Fruit fly (Drosophila melanogaster) whole organism, wandering third instar larva: ENCODE measurements around the gene CG6972.
A peak's percentile ranks its signal among the peaks of the same experiment; 100 is the strongest.

Experiments
- Abd-B ChIP-seq: fragments of >200 bp; optimal IDR thresholded peaks from 2 replicates; lab custom pipeline; 2017; ENCODE audit warnings: missing biosample characterization, missing genetic modification characterization
- CG32264 ChIP-seq: fragments of 200-800 bp; sonication (Bioruptor generic); optimal IDR thresholded peaks from 2 replicates; lab custom pipeline; 2016; ENCODE audit warnings: missing biosample characterization, missing genetic modification characterization
- CG9705 ChIP-seq: fragments of 200-800 bp; sonication (Bioruptor generic); optimal IDR thresholded peaks from 2 replicates; lab custom pipeline; 2018; ENCODE audit warnings: missing biosample characterization, mild to moderate bottlenecking, missing genetic modification characterization
- Dfd ChIP-seq: fragments of >200 bp; optimal IDR thresholded peaks from 2 replicates; lab custom pipeline; 2017; ENCODE audit warnings: missing biosample characterization, missing genetic modification characterization
- Dif ChIP-seq: fragments of 200-275, 200-300 bp; sonication (Bioruptor generic); optimal IDR thresholded peaks from 2 replicates; lab custom pipeline; 2018; ENCODE audit warnings: missing biosample characterization, missing genetic modification characterization; ENCODE audit not compliant: partially characterized antibody
- Hnf4 ChIP-seq: fragments of 200-800 bp; sonication (Bioruptor generic); optimal IDR thresholded peaks from 2 replicates; lab custom pipeline; 2016; ENCODE audit warnings: missing biosample characterization, mild to moderate bottlenecking, missing genetic modification characterization
- Hr78 ChIP-seq: fragments of >200 bp; optimal IDR thresholded peaks from 2 replicates; lab custom pipeline; 2017; ENCODE audit warnings: missing biosample characterization, missing genetic modification characterization
- Hr83 ChIP-seq: fragments of 200-300 bp; sonication (Bioruptor generic); optimal IDR thresholded peaks from 2 replicates; lab custom pipeline; 2016; ENCODE audit warnings: missing biosample characterization, mild to moderate bottlenecking, missing genetic modification characterization, moderate library complexity; ENCODE audit not compliant: poor library complexity, severe bottlenecking
- Jra ChIP-seq: sonication (Bioruptor generic); optimal IDR thresholded peaks from 2 replicates; lab custom pipeline; 2016; ENCODE audit warnings: missing biosample characterization, missing genetic modification characterization
- Myc ChIP-seq: fragments of >200 bp; optimal IDR thresholded peaks from 2 replicates; lab custom pipeline; 2017
- N ChIP-seq: fragments of >200 bp; optimal IDR thresholded peaks from 2 replicates; lab custom pipeline; 2018; ENCODE audit warnings: missing biosample characterization, missing external identifiers, missing genetic modification characterization
- OdsH ChIP-seq: fragments of 200-800 bp; sonication (Bioruptor generic); optimal IDR thresholded peaks from 2 replicates; lab custom pipeline; 2016; ENCODE audit warnings: missing biosample characterization, mild to moderate bottlenecking, missing genetic modification characterization
- Rel ChIP-seq, 2 experiments: fragments of 200-800 bp; sonication (Bioruptor generic) in 1 of 2; optimal IDR thresholded peaks; 2 replicates in 1 of 2; 3 replicates in 1 of 2; lab custom pipeline; 2016 to 2019; ENCODE audit warnings: mild to moderate bottlenecking in 2 of 2, missing biosample characterization in 2 of 2, missing genetic modification characterization in 2 of 2, moderate library complexity in 1 of 2
- Sp1 ChIP-seq: fragments of 200-800 bp; sonication (Bioruptor generic); optimal IDR thresholded peaks from 3 replicates; lab custom pipeline; 2019; ENCODE audit warnings: missing biosample characterization, mild to moderate bottlenecking, missing genetic modification characterization, moderate library complexity
- Vsx2 ChIP-seq: fragments of 200-300, 225-300 bp; sonication (Bioruptor generic); optimal IDR thresholded peaks from 2 replicates; lab custom pipeline; 2018; ENCODE audit warnings: missing biosample characterization, missing genetic modification characterization; ENCODE audit not compliant: partially characterized antibody
- br ChIP-seq: fragments of 200-800 bp; sonication (Bioruptor generic); optimal IDR thresholded peaks from 2 replicates; lab custom pipeline; 2016; ENCODE audit warnings: missing biosample characterization, missing genetic modification characterization
- brk ChIP-seq: fragments of 200-800 bp; sonication (Bioruptor generic); optimal IDR thresholded peaks from 2 replicates; lab custom pipeline; 2016; ENCODE audit warnings: missing biosample characterization, mild to moderate bottlenecking, missing genetic modification characterization
- dl ChIP-seq, 2 experiments: fragments of 175-275, 200-275 bp in 1 of 2; fragments of 200-275 bp in 1 of 2; sonication (Bioruptor generic); optimal IDR thresholded peaks; lab custom pipeline; 2018; ENCODE audit warnings: mild to moderate bottlenecking in 2 of 2, missing biosample characterization in 2 of 2, missing genetic modification characterization in 2 of 2, moderate library complexity in 2 of 2; ENCODE audit not compliant: partially characterized antibody in 2 of 2, insufficient read depth in 1 of 2
- dmrt93B ChIP-seq: fragments of 200-800 bp; sonication (Bioruptor generic); optimal IDR thresholded peaks from 2 replicates; lab custom pipeline; 2018; ENCODE audit warnings: missing biosample characterization, mild to moderate bottlenecking, missing genetic modification characterization
- dsf ChIP-seq: sonication (Bioruptor generic); optimal IDR thresholded peaks from 2 replicates; lab custom pipeline; 2016; ENCODE audit warnings: missing biosample characterization, missing genetic modification characterization, borderline replicate concordance
- ey ChIP-seq: fragments of 200-800 bp; sonication (Bioruptor generic); optimal IDR thresholded peaks from 2 replicates; lab custom pipeline; 2016; ENCODE audit warnings: missing biosample characterization, missing genetic modification characterization
- fru ChIP-seq: fragments of 200-800 bp; sonication (Bioruptor generic); optimal IDR thresholded peaks from 3 replicates; lab custom pipeline; 2016; ENCODE audit warnings: missing biosample characterization, mild to moderate bottlenecking, missing genetic modification characterization
- h ChIP-seq: fragments of 200-800 bp; sonication (Bioruptor generic); optimal IDR thresholded peaks from 3 replicates; lab custom pipeline; 2016; ENCODE audit warnings: missing biosample characterization, mild to moderate bottlenecking, missing genetic modification characterization
- jim ChIP-seq: fragments of 175-275, 200-325 bp; sonication (Bioruptor generic); optimal IDR thresholded peaks from 2 replicates; lab custom pipeline; 2016; ENCODE audit warnings: missing biosample characterization, mild to moderate bottlenecking, missing genetic modification characterization
- lola ChIP-seq: fragments of >200 bp; optimal IDR thresholded peaks from 2 replicates; lab custom pipeline; 2017; ENCODE audit warnings: missing biosample characterization, missing genetic modification characterization
- pan ChIP-seq: fragments of >200 bp; optimal IDR thresholded peaks from 2 replicates; lab custom pipeline; 2017
- psq ChIP-seq: fragments of 200-800 bp; sonication (Bioruptor generic); optimal IDR thresholded peaks from 3 replicates; lab custom pipeline; 2017; ENCODE audit warnings: missing biosample characterization, mild to moderate bottlenecking, missing genetic modification characterization, moderate library complexity
- rgr ChIP-seq: fragments of 200-800 bp; sonication (Bioruptor generic); optimal IDR thresholded peaks from 3 replicates; lab custom pipeline; 2016; ENCODE audit warnings: missing biosample characterization, mild to moderate bottlenecking, missing genetic modification characterization
- tai ChIP-seq: sonication (Bioruptor generic); optimal IDR thresholded peaks from 2 replicates; lab custom pipeline; 2016; ENCODE audit warnings: missing biosample characterization, missing genetic modification characterization
- usp ChIP-seq: fragments of >200 bp; optimal IDR thresholded peaks from 2 replicates; lab custom pipeline; 2017; ENCODE audit warnings: missing biosample characterization, missing genetic modification characterization
- woc ChIP-seq: sonication (Bioruptor generic); optimal IDR thresholded peaks from 2 replicates; lab custom pipeline; 2016; ENCODE audit warnings: missing biosample characterization, mild to moderate bottlenecking, missing genetic modification characterization

The CG6972 gene

dm6 chr3R:22698208-22698607, 3.6 kb upstream of the CG6972 start, which contains the start of gene Cyp6d4:
TSS of gene Cyp6d4 (plus strand) at chr3R:22698319.
- peak; percentile 25 for TF ChIP-seq Dif
- no peak for TF ChIP-seq Hr83 (GFP tag; lab: Kevin White, UChicago)
- TF ChIP-seq tai (GFP tag; lab: Kevin White, UChicago) = no peak
- TF ChIP-seq CG9705 (GFP tag; lab: Kevin White, UChicago) = no peak
- peak; percentile 65 for TF ChIP-seq fru
- TF ChIP-seq, all 38 proteins: peak for 2

dm6 chr3R:22707178-22707577, 5.4 kb downstream of the CG6972 start, which contains the start of gene CG13842:
TSS of gene CG13842 (minus strand) at chr3R:22707278.
- no peak for TF ChIP-seq N (GFP tag; lab: Kevin White, UChicago)
- no peak for TF ChIP-seq tai (GFP tag; lab: Kevin White, UChicago)

DNA sequence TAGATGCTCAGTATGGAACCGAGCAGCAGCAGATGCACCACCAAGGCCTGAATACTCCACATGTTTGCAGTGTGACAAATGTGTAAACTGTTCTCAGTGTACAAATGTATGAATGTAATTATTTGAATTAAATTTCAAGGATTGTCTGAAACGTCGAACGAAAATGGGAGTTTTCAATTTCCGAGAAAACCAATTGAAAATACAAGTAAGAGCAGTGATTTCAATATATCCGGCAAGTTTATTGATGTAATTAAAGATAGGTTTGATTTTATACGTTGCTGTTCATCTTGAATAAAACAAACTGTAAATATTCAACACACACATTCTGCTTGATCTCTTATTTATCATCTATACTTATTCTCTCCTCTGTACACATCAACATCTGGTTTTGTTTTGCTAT, 8.9 kb downstream of the CG6972 start, which contains the start of gene CG4907:
Gene CG4907, minus strand, starts transcription at position 101 of the 400 bp plus-strand sequence.
- TF ChIP-seq Hr78 (GFP tag; lab: Kevin White, UChicago) = no peak
- no peak for TF ChIP-seq Dfd (GFP tag; lab: Kevin White, UChicago)
- no peak for TF ChIP-seq Myc (lab: Kevin White, UChicago)
- TF ChIP-seq h (GFP tag; lab: Kevin White, UChicago) = no peak
- TF ChIP-seq dl (GFP tag; optimal IDR thresholded peaks at IDR 0.05; lab: Kevin White, UChicago; ENCODE audit: insufficient read depth in 1 of 2, partially characterized antibody in 2 of 2) = no peak
- TF ChIP-seq Rel (GFP tag; optimal IDR thresholded peaks at IDR 0.05; lab: Kevin White, UChicago) = no peak
- TF ChIP-seq Rel (tag; optimal IDR thresholded peaks at IDR 0.05; lab: Kevin White, UChicago) = no peak
- TF ChIP-seq Hr83 (GFP tag; lab: Kevin White, UChicago) = no peak
- TF ChIP-seq br (GFP tag; lab: Kevin White, UChicago) = no peak
- no peak for TF ChIP-seq rgr (GFP tag; lab: Kevin White, UChicago)
- no peak for TF ChIP-seq pan
- no peak for TF ChIP-seq usp (GFP tag; lab: Kevin White, UChicago)
- no peak for TF ChIP-seq lola (GFP tag; lab: Kevin White, UChicago)
- TF ChIP-seq dmrt93B (GFP tag; lab: Kevin White, UChicago) = no peak
- no peak for TF ChIP-seq Dif
- TF ChIP-seq CG9705 (GFP tag; lab: Kevin White, UChicago) = no peak

DNA sequence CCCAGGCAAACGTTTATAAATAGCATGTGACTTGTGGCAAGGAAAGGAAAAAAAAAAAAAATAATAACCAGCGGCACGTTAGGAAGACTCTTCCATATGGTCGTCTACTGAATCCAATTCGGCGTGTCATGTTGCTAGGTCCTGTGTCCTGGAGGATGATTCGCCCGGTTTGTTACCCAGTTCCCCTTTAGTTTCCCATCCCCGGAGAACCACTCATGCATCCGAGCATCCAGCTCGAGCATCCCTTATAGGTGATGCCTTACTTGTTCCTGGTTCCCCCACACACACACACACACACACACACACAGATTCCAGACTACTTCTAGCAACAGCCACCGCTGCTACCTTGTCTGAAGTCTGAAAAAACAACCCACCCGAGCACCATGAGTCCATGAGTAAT, 16.1 kb downstream of the CG6972 start:
- TF ChIP-seq CG32264 (GFP tag; lab: Kevin White, UChicago) (no peak), jim (GFP tag; lab: Kevin White, UChicago) (no peak), Myc (lab: Kevin White, UChicago) (no peak), Sp1 (GFP tag; lab: Kevin White, UChicago) (no peak), dmrt93B (GFP tag; lab: Kevin White, UChicago) (no peak), woc (GFP tag; lab: Kevin White, UChicago) (no peak), Dif (no peak), psq (GFP tag; lab: Kevin White, UChicago) (no peak), N (GFP tag; lab: Kevin White, UChicago) (no peak), tai (GFP tag; lab: Kevin White, UChicago) (no peak), Hnf4 (no peak), h (GFP tag; lab: Kevin White, UChicago) (no peak), Abd-B (GFP tag; lab: Kevin White, UChicago) (no peak), Hr83 (GFP tag; lab: Kevin White, UChicago) (no peak), OdsH (no peak), dsf (GFP tag; lab: Kevin White, UChicago) (no peak)
- TF ChIP-seq, all 38 proteins: peak for 0

dm6 chr3R:22718401-22718800, 16.6 kb downstream of the CG6972 start:
- TF ChIP-seq psq (GFP tag; lab: Kevin White, UChicago) (no peak), Jra (no peak), Myc (lab: Kevin White, UChicago) (no peak), br (GFP tag; lab: Kevin White, UChicago) (no peak), Vsx2 (GFP tag; lab: Kevin White, UChicago) (no peak), brk (GFP tag; lab: Kevin White, UChicago) (no peak), h (GFP tag; lab: Kevin White, UChicago) (no peak), lola (GFP tag; lab: Kevin White, UChicago) (no peak), Hr83 (GFP tag; lab: Kevin White, UChicago) (no peak), usp (GFP tag; lab: Kevin White, UChicago) (no peak), Rel (GFP tag; optimal IDR thresholded peaks at IDR 0.05; lab: Kevin White, UChicago) (no peak), Rel (tag; optimal IDR thresholded peaks at IDR 0.05; lab: Kevin White, UChicago) (no peak), rgr (GFP tag; lab: Kevin White, UChicago) (no peak), ey (GFP tag; lab: Kevin White, UChicago) (no peak), OdsH (no peak)
- TF ChIP-seq, all 38 proteins: peak for 0
